Worm (Caenorhabditis elegans) whole organism, mixed stage, embryonic: Measurements from ENCODE around the gene srlf-23.

Experiments used
- bed-3 ChIP-seq: fragments of 200-800 bp; sonication (Bioruptor generic); optimal IDR thresholded peaks from 3 replicates; lab custom pipeline; 2018; ENCODE audit warnings: mild to moderate bottlenecking, missing genetic modification characterization, moderate library complexity, missing compliant biosample characterization
- ceh-83 ChIP-seq: fragments of 200-800 bp; sonication (Bioruptor generic); optimal IDR thresholded peaks from 2 replicates; lab custom pipeline; 2018; ENCODE audit warnings: mild to moderate bottlenecking, missing genetic modification characterization, missing compliant biosample characterization
- elt-3 ChIP-seq: fragments of 150-350 bp; optimal IDR thresholded peaks from 2 replicates; lab custom pipeline; 2014; ENCODE audit warnings: missing biosample characterization, missing genetic modification characterization
- lin-13 ChIP-seq: fragments of 150-350 bp; optimal IDR thresholded peaks from 2 replicates; lab custom pipeline; 2014; ENCODE audit warnings: missing biosample characterization, missing genetic modification characterization
- lsy-2 ChIP-seq: fragments of 150-350 bp; optimal IDR thresholded peaks from 2 replicates; lab custom pipeline; 2014; ENCODE audit warnings: missing biosample characterization, missing genetic modification characterization
- nhr-12 ChIP-seq: fragments of 150-350 bp; optimal IDR thresholded peaks from 2 replicates; lab custom pipeline; 2014; ENCODE audit warnings: missing biosample characterization, missing genetic modification characterization
- nhr-28 ChIP-seq: fragments of 150-350 bp; optimal IDR thresholded peaks from 2 replicates; lab custom pipeline; 2014; ENCODE audit warnings: missing biosample characterization, missing genetic modification characterization
- tbx-8 ChIP-seq: fragments of 200-800 bp; sonication (Bioruptor generic); optimal IDR thresholded peaks from 2 replicates; lab custom pipeline; 2018; ENCODE audit warnings: mild to moderate bottlenecking, missing genetic modification characterization, moderate library complexity, missing compliant biosample characterization

DNA sequence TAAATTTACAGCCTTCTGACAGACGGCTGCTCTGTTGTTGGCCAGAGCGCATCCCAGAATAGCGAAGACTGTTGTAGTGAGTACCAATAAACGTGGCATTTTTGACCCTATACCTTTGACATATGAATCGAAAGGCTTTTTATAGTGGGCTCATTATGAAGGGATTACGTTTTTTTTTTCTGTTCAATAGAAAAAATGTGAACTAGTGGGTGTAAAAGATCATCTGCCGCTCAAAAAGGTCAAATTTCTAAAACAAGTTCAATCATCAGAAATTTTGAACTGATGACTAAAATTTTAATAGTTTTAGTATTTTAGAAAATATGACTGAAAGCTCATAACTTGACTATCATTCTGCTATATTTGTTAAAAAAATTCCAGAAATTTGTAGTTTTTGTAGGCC lies 38.4 kb downstream of the srlf-23 start, which contains the start of gene K09C6.9:
- no peak for TF ChIP-seq elt-3
- no peak for TF ChIP-seq nhr-28
- no peak for TF ChIP-seq bed-3 (GFP tag; lab: Kevin White, UChicago)
- no peak for TF ChIP-seq ceh-83
- TF ChIP-seq tbx-8 (GFP tag; lab: Kevin White, UChicago) = no peak
- TF ChIP-seq nhr-12 (tag; lab: Kevin White, UChicago) = no peak
- no peak for TF ChIP-seq lin-13 (tag; lab: Kevin White, UChicago)
- no peak for TF ChIP-seq lsy-2 (tag; lab: Kevin White, UChicago)
